Fruit fly (Drosophila melanogaster): Measurements from ENCODE around the gene CG18787.

Gene CG18787

DNA sequence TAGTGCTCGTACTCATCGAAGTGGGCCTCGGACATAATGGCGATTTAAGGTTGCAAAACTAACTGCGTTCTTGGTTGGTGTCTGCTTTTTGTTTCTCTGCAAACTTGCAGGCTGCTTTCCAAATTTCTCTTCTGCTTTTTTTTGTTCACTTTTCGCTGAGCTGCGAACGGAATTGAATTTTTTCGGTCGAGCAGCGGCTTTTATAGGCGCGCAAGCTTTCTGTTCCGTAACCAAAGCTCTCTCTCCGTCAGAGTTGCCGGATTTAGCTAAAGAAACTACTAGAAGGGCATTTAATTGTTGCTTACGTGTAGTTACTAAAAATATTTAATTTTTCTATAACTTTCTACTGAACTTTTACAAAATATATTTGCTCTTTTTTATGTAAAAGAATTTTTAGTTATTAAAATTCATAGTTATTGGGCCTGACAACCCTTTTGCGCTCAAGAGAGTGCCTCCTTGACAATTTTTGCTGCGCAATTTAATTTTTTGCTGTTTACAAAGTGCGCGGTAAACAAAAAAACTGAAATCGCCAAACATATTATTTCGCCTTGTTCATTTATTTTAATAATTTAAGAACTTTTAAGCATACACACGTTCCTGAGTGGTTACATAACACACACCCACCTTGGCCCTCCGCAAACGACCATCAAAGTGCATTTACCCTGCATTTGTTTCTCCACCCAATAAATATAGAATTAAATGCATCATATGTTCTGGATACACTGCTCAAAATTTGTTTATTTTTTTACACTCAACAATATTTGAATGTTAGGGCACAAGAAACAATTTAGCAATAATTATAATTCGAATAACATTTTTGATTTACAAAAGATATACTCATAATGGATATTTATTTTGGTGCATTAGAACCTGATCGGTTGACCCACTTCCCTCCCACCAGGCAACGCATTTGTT, 47.1 kb upstream of the CG18787 start, which contains the start of gene CG6770 (continued):
- TF ChIP-seq scrt (GFP tag; optimal IDR thresholded peaks at IDR 0.05): peak; percentile 87
- TF ChIP-seq CG9876 (GFP tag; optimal IDR thresholded peaks at IDR 0.05): peak; percentile 21
- TF ChIP-seq pb (GFP tag; optimal IDR thresholded peaks at IDR 0.05): no peak
- TF ChIP-seq CG15479 (GFP tag; optimal IDR thresholded peaks at IDR 0.05): no peak
- peak; percentile 22; the same call in 1 of the 2 replicates for TF ChIP-seq crol (GFP tag; IDR thresholded peaks at IDR 0.05)
- peak; percentile 87 for TF ChIP-seq CG12299 (tag; optimal IDR thresholded peaks at IDR 0.05)
- TF ChIP-seq CG34224 (GFP tag; IDR thresholded peaks at IDR 0.05; ENCODE audit: partially characterized antibody): no peak
- peak; percentile 76 for TF ChIP-seq Jarid2 (GFP tag; optimal IDR thresholded peaks at IDR 0.05)
- 0 out of 2 replicates have a peak, but pooled peaks have one; percentile 4 for TF ChIP-seq Dref (GFP tag; IDR thresholded peaks at IDR 0.05)
- peak; percentile 89 for TF ChIP-seq CG6765 (GFP tag; optimal IDR thresholded peaks at IDR 0.05)
- peak; percentile 73 for TF ChIP-seq H2.0 (GFP tag; IDR thresholded peaks at IDR 0.05)
- peak; percentile 85 for TF ChIP-seq CG12104 (GFP tag; optimal IDR thresholded peaks at IDR 0.05)
- TF ChIP-seq CG17328 (GFP tag; IDR thresholded peaks at IDR 0.05): peak; percentile 90
- TF ChIP-seq pnt (GFP tag; optimal IDR thresholded peaks at IDR 0.05): no peak
- no peak for TF ChIP-seq h (optimal IDR thresholded peaks at IDR 0.05)
- peak; percentile 34; the same call in 2 of the 3 replicates for TF ChIP-seq HLH4C (GFP tag; IDR thresholded peaks at IDR 0.05; ENCODE audit: partially characterized antibody)
- TF ChIP-seq Rfx (GFP tag; IDR thresholded peaks at IDR 0.05): peak; percentile 94
- TF ChIP-seq Hmr (GFP tag; optimal IDR thresholded peaks at IDR 0.05): peak; percentile 88
- no peak for TF ChIP-seq Lpt (GFP tag; optimal IDR thresholded peaks at IDR 0.05)
- peak; percentile 25 for TF ChIP-seq CG3995 (GFP tag; optimal IDR thresholded peaks at IDR 0.05)
- TF ChIP-seq YL-1 (GFP tag; optimal IDR thresholded peaks at IDR 0.05): peak; percentile 69
- TF ChIP-seq CG8290 (GFP tag; optimal IDR thresholded peaks at IDR 0.05): no peak
- TF ChIP-seq CG8290 (tag; optimal IDR thresholded peaks at IDR 0.05): peak in 1 of 2 experiments; percentile 81
- peak; percentile 2 for TF ChIP-seq CG33213 (GFP tag; optimal IDR thresholded peaks at IDR 0.05)
- TF ChIP-seq gsb-n (tag; optimal IDR thresholded peaks at IDR 0.05): peak; percentile 45
- no peak for TF ChIP-seq Neu2 (GFP tag; optimal IDR thresholded peaks at IDR 0.05; ENCODE audit: borderline replicate concordance)
- TF ChIP-seq Bgb (GFP tag; IDR thresholded peaks at IDR 0.05; ENCODE audit: partially characterized antibody): peak; percentile 68; the same call in 1 of the 2 replicates
- peak; percentile 89 for TF ChIP-seq unpg (GFP tag; optimal IDR thresholded peaks at IDR 0.05)
- TF ChIP-seq Asciz (GFP tag; optimal IDR thresholded peaks at IDR 0.05): peak; percentile 65
- no peak for TF ChIP-seq hth (optimal IDR thresholded peaks at IDR 0.05)
- peak; percentile 28 for TF ChIP-seq ac (GFP tag; optimal IDR thresholded peaks at IDR 0.05)
- TF ChIP-seq CG14441 (GFP tag; IDR thresholded peaks at IDR 0.05): peak; percentile 80
- no peak for TF ChIP-seq gfzf (GFP tag; optimal IDR thresholded peaks at IDR 0.05)
- peak; percentile 61; the same call in 1 of the 2 replicates for TF ChIP-seq MBD-R2 (GFP tag; IDR thresholded peaks at IDR 0.05)
- TF ChIP-seq sd (tag; optimal IDR thresholded peaks at IDR 0.05): peak; percentile 73
- peak; percentile 89 for TF ChIP-seq ci (GFP tag; IDR thresholded peaks at IDR 0.05)
- TF ChIP-seq sr (GFP tag; IDR thresholded peaks at IDR 0.05): 0 out of 3 replicates have a peak, but pooled peaks have one; percentile 21
- no peak for TF ChIP-seq Dll (GFP tag; IDR thresholded peaks at IDR 0.05; ENCODE audit: partially characterized antibody)
- TF ChIP-seq C15 (GFP tag; IDR thresholded peaks at IDR 0.05): 0 out of 3 replicates have a peak, but pooled peaks have one; percentile 51
- TF ChIP-seq CG15269 (tag; optimal IDR thresholded peaks at IDR 0.05): peak; percentile 90
- peak; percentile 65 for TF ChIP-seq CG9215 (GFP tag; IDR thresholded peaks at IDR 0.05)
- TF ChIP-seq CG7839 (tag; optimal IDR thresholded peaks at IDR 0.05): peak; percentile 86
- peak; percentile 53 for TF ChIP-seq CG7928 (GFP tag; optimal IDR thresholded peaks at IDR 0.05)
- peak; percentile 4 for TF ChIP-seq CG1792 (GFP tag; optimal IDR thresholded peaks at IDR 0.05)
- peak; percentile 21 for TF ChIP-seq CG8478 (optimal IDR thresholded peaks at IDR 0.05)
- peak; percentile 48 for TF ChIP-seq CG9609 (GFP tag; optimal IDR thresholded peaks at IDR 0.05)
- TF ChIP-seq sna (GFP tag; IDR thresholded peaks at IDR 0.05; ENCODE audit: partially characterized antibody): 0 out of 2 replicates have a peak, but pooled peaks have one; percentile 28
- TF ChIP-seq CG13424 (tag; optimal IDR thresholded peaks at IDR 0.05): peak; percentile 86
- 0 out of 3 replicates have a peak, but pooled peaks have one; percentile 45 for TF ChIP-seq jigr1 (GFP tag; IDR thresholded peaks at IDR 0.05)

Measured in whole organism, embryonic.